Worm (Caenorhabditis elegans) whole organism, L4 larva: Measurements from ENCODE around the gene K06A9.2.

Experiments used
- gei-8 ChIP-seq: fragments of 200-800 bp; sonication (Bioruptor generic); optimal IDR thresholded peaks from 2 replicates; lab custom pipeline; 2018; ENCODE audit warnings: mild to moderate bottlenecking, missing genetic modification characterization, missing compliant biosample characterization
- lsy-2 ChIP-seq, 2 experiments: fragments of 150-350 bp in 1 of 2; sonication (generic microtip) in 1 of 2; optimal IDR thresholded peaks; 2 replicates each; lab custom pipeline; 2014 to 2017; ENCODE audit warnings: missing biosample characterization in 2 of 2, missing genetic modification characterization in 2 of 2
- nhr-6 ChIP-seq: fragments of 150-350 bp; optimal IDR thresholded peaks from 2 replicates; lab custom pipeline; 2014; ENCODE audit warnings: missing biosample characterization, missing genetic modification characterization

ce11 chrX:1492174-1492573 lies 44.0 kb upstream of the K06A9.2 start:
- TF ChIP-seq gei-8 (GFP tag; lab: Kevin White, UChicago) (no peak), nhr-6 (no peak), lsy-2 (tag; optimal IDR thresholded peaks at IDR 0.05; lab: Kevin White, UChicago) (peak in 1 of 2 experiments; percentile 46)
